Worm (Caenorhabditis elegans) whole organism, L4 larva: ENCODE measurements around the gene syx-16.
A peak's percentile ranks its signal among the peaks of the same experiment; 100 is the strongest.

Experiments used
- R02D3.7 ChIP-seq: fragments of 150-350 bp; sonication (generic microtip); optimal IDR thresholded peaks from 3 replicates; lab custom pipeline; 2014; ENCODE audit warnings: missing biosample characterization, missing genetic modification characterization
- T20F7.1 ChIP-seq: fragments of 200-800 bp; sonication (Bioruptor generic); optimal IDR thresholded peaks from 2 replicates; lab custom pipeline; 2018; ENCODE audit warnings: mild to moderate bottlenecking, missing genetic modification characterization, missing compliant biosample characterization
- Y75B8A.6 ChIP-seq: fragments of 200-800 bp; sonication (Bioruptor generic); IDR thresholded peaks from 2 replicates; pipeline ENCODE4 v1.3.6; 2022; ENCODE audit warnings: missing genetic modification reagents, missing genetic modification characterization, missing compliant biosample characterization
- ZK337.2 ChIP-seq: fragments of 200-800 bp; sonication (Bioruptor generic); IDR thresholded peaks from 2 replicates; pipeline ENCODE4 v1.3.6; 2022; ENCODE audit warnings: missing genetic modification reagents, missing genetic modification characterization, missing compliant biosample characterization
- aha-1 ChIP-seq: fragments of 150-350 bp; peaks from one replicate; lab custom pipeline; 2014; ENCODE audit warnings: missing biosample characterization, missing genetic modification characterization
- aly-2 ChIP-seq: sonication (generic microtip); optimal IDR thresholded peaks from 2 replicates; lab custom pipeline; 2018; ENCODE audit warnings: missing biosample characterization, missing genetic modification characterization
- ama-1 ChIP-seq: fragments of 150-350 bp; optimal IDR thresholded peaks from 2 replicates; lab custom pipeline; 2014; ENCODE audit warnings: inconsistent platforms, mixed read lengths
- arid-1 ChIP-seq: fragments of 200-800 bp; sonication (Bioruptor generic); conservative IDR thresholded peaks from 2 replicates; pipeline ENCODE4 v1.3.6; 2022; ENCODE audit warnings: missing genetic modification reagents, missing genetic modification characterization, missing compliant biosample characterization
- ceh-28 ChIP-seq: fragments of 150-350 bp; optimal IDR thresholded peaks from 2 replicates; lab custom pipeline; 2014; ENCODE audit warnings: missing biosample characterization, missing genetic modification reagents, missing genetic modification characterization
- ceh-44 ChIP-seq: fragments of 200-800 bp; sonication (Bioruptor generic); IDR thresholded peaks from 2 replicates; pipeline ENCODE4 v1.3.6; 2022; ENCODE audit warnings: missing genetic modification reagents, missing genetic modification characterization, missing compliant biosample characterization
- cey-2 ChIP-seq: sonication (generic microtip); optimal IDR thresholded peaks from 3 replicates; lab custom pipeline; 2017; ENCODE audit warnings: missing genetic modification characterization, mild to moderate bottlenecking, missing compliant biosample characterization, antibody characterized with exemption, borderline replicate concordance; ENCODE audit not compliant: insufficient read depth
- daf-12 ChIP-seq: fragments of 150-350 bp; optimal IDR thresholded peaks from 2 replicates; lab custom pipeline; 2014; ENCODE audit warnings: missing biosample characterization, missing genetic modification reagents, missing genetic modification characterization
- dmd-8 ChIP-seq: fragments of 200-800 bp; sonication (Bioruptor generic); IDR thresholded peaks from 2 replicates; pipeline ENCODE4 v1.3.6; 2022; ENCODE audit warnings: missing genetic modification characterization, missing compliant biosample characterization
- duxl-1 ChIP-seq: sonication (generic microtip); optimal IDR thresholded peaks from 2 replicates; lab custom pipeline; 2016; ENCODE audit warnings: mild to moderate bottlenecking, missing genetic modification characterization, moderate library complexity, missing compliant biosample characterization; ENCODE audit not compliant: poor library complexity
- dve-1 ChIP-seq: sonication (generic microtip); optimal IDR thresholded peaks from 2 replicates; lab custom pipeline; 2017; ENCODE audit warnings: antibody characterized with exemption, mild to moderate bottlenecking, missing genetic modification characterization, missing compliant biosample characterization; ENCODE audit not compliant: insufficient read depth
- gei-8 ChIP-seq: fragments of 200-800 bp; sonication (Bioruptor generic); optimal IDR thresholded peaks from 2 replicates; lab custom pipeline; 2018; ENCODE audit warnings: mild to moderate bottlenecking, missing genetic modification characterization, missing compliant biosample characterization
- hif-1 ChIP-seq, 2 experiments: sonication (generic microtip); optimal IDR thresholded peaks; 2 replicates each; lab custom pipeline; 2016 to 2017; ENCODE audit warnings: missing compliant biosample characterization in 2 of 2, missing genetic modification characterization in 2 of 2, missing genetic modification reagents in 2 of 2, missing genotype in 2 of 2, mild to moderate bottlenecking in 1 of 2
- lin-15B ChIP-seq: fragments of 150-350 bp; sonication (generic microtip); optimal IDR thresholded peaks from 3 replicates; lab custom pipeline; 2014; ENCODE audit warnings: missing biosample characterization, missing genetic modification characterization
- lin-29 ChIP-seq: fragments of 200-800 bp; sonication (Bioruptor generic); IDR thresholded peaks from 2 replicates; pipeline ENCODE4 v1.3.6; 2022; ENCODE audit warnings: missing genetic modification reagents, missing genetic modification characterization, missing compliant biosample characterization
- lin-38 ChIP-seq: fragments of 200-800 bp; sonication (Bioruptor generic); IDR thresholded peaks from 2 replicates; pipeline ENCODE4 v1.3.6; 2022; ENCODE audit warnings: missing genetic modification reagents, missing genetic modification characterization, missing compliant biosample characterization
- lin-39 ChIP-seq: fragments of 150-350 bp; optimal IDR thresholded peaks from 2 replicates; lab custom pipeline; 2014; ENCODE audit warnings: missing biosample characterization, missing genetic modification reagents, missing genetic modification characterization
- madf-9 ChIP-seq: fragments of 200-800 bp; sonication (Bioruptor generic); conservative IDR thresholded peaks from 2 replicates; pipeline ENCODE4 v1.3.6; 2022; ENCODE audit warnings: missing genetic modification reagents, missing genetic modification characterization, missing compliant biosample characterization
- mdl-1 ChIP-seq, 2 experiments: fragments of 150-350 bp in 1 of 2; sonication (generic microtip) in 1 of 2; optimal IDR thresholded peaks; 2 replicates each; lab custom pipeline; 2014 to 2017; ENCODE audit warnings: missing biosample characterization in 2 of 2, missing genetic modification characterization in 2 of 2
- mep-1 ChIP-seq: fragments of 150-350 bp; sonication (generic microtip); optimal IDR thresholded peaks from 3 replicates; lab custom pipeline; 2014; ENCODE audit warnings: missing biosample characterization, missing genetic modification characterization
- nhr-111 ChIP-seq: fragments of 200-800 bp; sonication (Bioruptor generic); optimal IDR thresholded peaks from 2 replicates; lab custom pipeline; 2018; ENCODE audit warnings: mild to moderate bottlenecking, missing genetic modification characterization, missing compliant biosample characterization
- nhr-28 ChIP-seq: fragments of 150-350 bp; optimal IDR thresholded peaks from 2 replicates; lab custom pipeline; 2014; ENCODE audit warnings: missing biosample characterization, missing genetic modification characterization
- nhr-42 ChIP-seq: fragments of 200-800 bp; sonication (Bioruptor generic); IDR thresholded peaks from 2 replicates; pipeline ENCODE4 v1.3.6; 2022; ENCODE audit warnings: missing genetic modification characterization, missing compliant biosample characterization
- nhr-48 ChIP-seq: sonication (generic microtip); optimal IDR thresholded peaks from 2 replicates; lab custom pipeline; 2016; ENCODE audit warnings: mild to moderate bottlenecking, missing genetic modification characterization, missing compliant biosample characterization
- nhr-6 ChIP-seq: fragments of 150-350 bp; optimal IDR thresholded peaks from 2 replicates; lab custom pipeline; 2014; ENCODE audit warnings: missing biosample characterization, missing genetic modification characterization
- nhr-76 ChIP-seq: fragments of 150-350 bp; optimal IDR thresholded peaks from 2 replicates; lab custom pipeline; 2014; ENCODE audit warnings: missing biosample characterization, missing genetic modification characterization
- php-3 ChIP-seq: fragments of 200-800 bp; sonication (Bioruptor generic); IDR thresholded peaks from 2 replicates; pipeline ENCODE4 v1.3.6; 2022; ENCODE audit warnings: missing genetic modification reagents, missing genetic modification characterization, missing compliant biosample characterization
- rbr-2 ChIP-seq: sonication (generic microtip); optimal IDR thresholded peaks from 2 replicates; lab custom pipeline; 2016; ENCODE audit warnings: missing genotype, missing genetic modification characterization, missing compliant biosample characterization
- sdz-12 ChIP-seq: fragments of 200-800 bp; sonication (Bioruptor generic); optimal IDR thresholded peaks from 2 replicates; lab custom pipeline; 2018; ENCODE audit warnings: mild to moderate bottlenecking, missing genetic modification characterization, missing compliant biosample characterization
- set-16 ChIP-seq: fragments of 200-800 bp; sonication (Bioruptor generic); IDR thresholded peaks from 2 replicates; pipeline ENCODE4 v1.3.6; 2022; ENCODE audit warnings: missing genetic modification reagents, missing genetic modification characterization, missing compliant biosample characterization
- spr-1 ChIP-seq: sonication (generic microtip); optimal IDR thresholded peaks from 2 replicates; lab custom pipeline; 2016; ENCODE audit warnings: mild to moderate bottlenecking, missing genetic modification characterization, missing compliant biosample characterization
- tag-97 ChIP-seq: fragments of 200-800 bp; sonication (Bioruptor generic); IDR thresholded peaks from 2 replicates; pipeline ENCODE4 v1.3.6; 2022; ENCODE audit warnings: missing genetic modification characterization, missing compliant biosample characterization
- tra-1 ChIP-seq: fragments of 200-800 bp; sonication (Bioruptor generic); IDR thresholded peaks from 2 replicates; pipeline ENCODE4 v1.3.6; 2022; ENCODE audit warnings: missing genetic modification reagents, missing genetic modification characterization, missing compliant biosample characterization
- unc-39 ChIP-seq: sonication (generic microtip); optimal IDR thresholded peaks from 2 replicates; lab custom pipeline; 2017; ENCODE audit warnings: missing biosample characterization, missing genetic modification characterization
- vab-7 ChIP-seq: fragments of 200-800 bp; sonication (Bioruptor generic); IDR thresholded peaks from 2 replicates; pipeline ENCODE4 v1.3.6; 2022; ENCODE audit warnings: missing genetic modification reagents, missing genetic modification characterization, missing compliant biosample characterization
- zag-1 ChIP-seq: fragments of 150-350 bp; optimal IDR thresholded peaks from 2 replicates; lab custom pipeline; 2014; ENCODE audit warnings: missing biosample characterization, missing genetic modification characterization
- zip-2 ChIP-seq: fragments of 150-350 bp; optimal IDR thresholded peaks from 2 replicates; lab custom pipeline; 2014; ENCODE audit warnings: missing biosample characterization, missing genetic modification characterization
- ztf-7 ChIP-seq: fragments of 150-350 bp; optimal IDR thresholded peaks from 2 replicates; lab custom pipeline; 2014; ENCODE audit warnings: missing biosample characterization, missing genetic modification characterization

The syx-16 gene

ce11 chrIII:5172470-5172869 is 36.4 kb downstream of the syx-16 start, which contains the start of gene K10D2.5 (continued):
- TF ChIP-seq gei-8 (GFP tag; lab: Kevin White, UChicago) (no peak), hif-1 (tag; optimal IDR thresholded peaks at IDR 0.05; lab: Kevin White, UChicago) (peak in 1 of 2 experiments; percentile 96), ZK337.2 (GFP tag; lab: Robert Waterston, UW) (peak; percentile 99), arid-1 (peak; percentile 89), lin-15B (tag; lab: Kevin White, UChicago) (peak; percentile 90), madf-9 (GFP tag; lab: Robert Waterston, UW) (peak; percentile 96), nhr-48 (no peak), daf-12 (tag; lab: Kevin White, UChicago) (no peak), T20F7.1 (peak; percentile 86), nhr-28 (peak; percentile 72), duxl-1 (tag; lab: Kevin White, UChicago) (peak; percentile 89), rbr-2 (peak; percentile 91), set-16 (GFP tag; lab: Robert Waterston, UW) (peak; percentile 68), nhr-111 (no peak), tag-97 (peak; percentile 86; the same call in 1 of the 2 replicates), ztf-7 (no peak), R02D3.7 (no peak), spr-1 (tag; lab: Kevin White, UChicago) (peak; percentile 43), unc-39 (tag; lab: Kevin White, UChicago) (no peak), ceh-28 (tag; lab: Kevin White, UChicago) (no peak), Y75B8A.6 (GFP tag; lab: Robert Waterston, UW) (peak; percentile 62; the same call in 1 of the 2 replicates), tra-1 (GFP tag; lab: Robert Waterston, UW) (peak; percentile 97), lin-39 (no peak), zip-2 (tag; lab: Kevin White, UChicago) (no peak), nhr-42 (GFP tag; lab: Robert Waterston, UW) (peak; percentile 81; the same call in 1 of the 2 replicates), mep-1 (peak; percentile 92), sdz-12 (GFP tag; lab: Kevin White, UChicago) (peak; percentile 94), nhr-6 (peak; percentile 88), dve-1 (tag; lab: Kevin White, UChicago) (peak; percentile 68), ceh-44 (peak; percentile 99), ama-1 (no peak), lin-29 (GFP tag; lab: Robert Waterston, UW) (peak; percentile 55; the same call in 1 of the 2 replicates), mdl-1 (tag; optimal IDR thresholded peaks at IDR 0.05; lab: Kevin White, UChicago) (peak in 1 of 2 experiments; percentile 29), lin-38 (GFP tag; lab: Robert Waterston, UW) (peak; percentile 99), aly-2 (tag; lab: Kevin White, UChicago) (no peak), php-3 (GFP tag; lab: Robert Waterston, UW) (peak; percentile 62), cey-2 (no peak), vab-7 (peak; percentile 91), nhr-76 (tag; lab: Kevin White, UChicago) (no peak), dmd-8 (GFP tag; lab: Robert Waterston, UW) (no peak)

ce11 chrIII:5171945-5172344 is 37.0 kb downstream of the syx-16 start, which contains the start of gene prp-19:
TSS of gene prp-19 (minus strand) at chrIII:5172045.
- TF ChIP-seq aha-1 (peak; percentile 74), zag-1 (tag; lab: Kevin White, UChicago) (no peak)
